Worm (Caenorhabditis elegans): ENCODE data around the gene Y57G11C.1142.

Y57G11C.1142 gene

DNA sequence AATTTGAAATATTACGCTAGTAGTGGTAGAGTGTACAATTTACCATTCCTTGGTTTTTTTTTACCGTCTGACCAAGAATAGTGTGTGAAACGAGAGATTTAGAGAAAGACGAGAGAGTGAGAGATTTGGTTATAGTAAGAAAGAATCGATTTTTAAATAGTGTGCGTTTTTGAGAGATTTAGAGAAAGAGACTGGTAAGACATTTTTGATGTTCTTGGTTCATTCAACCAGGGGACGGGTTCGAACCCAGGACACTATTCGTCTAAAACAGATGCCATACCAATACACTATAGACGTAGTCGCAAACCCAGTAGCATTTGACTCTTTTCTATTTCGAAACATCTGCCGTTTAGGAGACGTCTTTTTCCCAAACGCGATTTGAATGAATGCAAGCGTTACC lies 35.7 kb downstream of the Y57G11C.1142 start (continued):
- TF ChIP-seq atf-7 (tag; optimal IDR thresholded peaks at IDR 0.05) (no peak), Y56A3A.18 (GFP tag; IDR thresholded peaks at IDR 0.05) (no peak; the same call in 1 of the 2 replicates), unc-62 (GFP tag; optimal IDR thresholded peaks at IDR 0.05) (no peak), F57C9.4 (tag; optimal IDR thresholded peaks at IDR 0.05) (no peak), die-1 (tag; optimal IDR thresholded peaks at IDR 0.05) (peak; percentile 79), snpc-3.4 (tag; optimal IDR thresholded peaks at IDR 0.05) (peak; percentile 34), F23B12.7 (tag; optimal IDR thresholded peaks at IDR 0.05; ENCODE audit: insufficient read depth) (no peak), sdz-38 (tag; optimal IDR thresholded peaks at IDR 0.05) (no peak), cebp-2 (GFP tag; IDR thresholded peaks at IDR 0.05) (no peak), pha-4 (tag; optimal IDR thresholded peaks at IDR 0.05) (no peak), unc-130 (GFP tag; optimal IDR thresholded peaks at IDR 0.05) (no peak), ama-1 (optimal IDR thresholded peaks at IDR 0.05) (no peak), ama-1 (GFP tag; optimal IDR thresholded peaks at IDR 0.05) (peak in 1 of 2 experiments; percentile 47), attf-6 (GFP tag; IDR thresholded peaks at IDR 0.05) (peak; percentile 98), B0336.3 (GFP tag; IDR thresholded peaks at IDR 0.05) (no peak; the same call in 1 of the 2 replicates), him-1 (tag; optimal IDR thresholded peaks at IDR 0.05) (no peak), snpc-1.1 (tag; optimal IDR thresholded peaks at IDR 0.05; ENCODE audit: insufficient read depth) (peak; percentile 53), T26A5.8 (tag; optimal IDR thresholded peaks at IDR 0.05) (no peak), ceh-79 (tag; optimal IDR thresholded peaks at IDR 0.05) (no peak), ZK185.1 (tag; optimal IDR thresholded peaks at IDR 0.05; ENCODE audit: poor library complexity, severe bottlenecking) (peak; percentile 94), hlh-12 (tag; optimal IDR thresholded peaks at IDR 0.05) (peak; percentile 38), attf-3 (GFP tag; conservative IDR thresholded peaks at IDR 0.05) (no peak; the same call in 1 of the 2 replicates), hlh-26 (GFP tag; conservative IDR thresholded peaks at IDR 0.05) (no peak), Y53G8AR.9 (GFP tag; conservative IDR thresholded peaks at IDR 0.05) (no peak; the same call in 1 of the 2 replicates), Y95B8A.8 (GFP tag; IDR thresholded peaks at IDR 0.05) (0 out of 2 replicates have a peak, but pooled peaks have one; percentile 18), F57A8.1 (GFP tag; optimal IDR thresholded peaks at IDR 0.05) (no peak), sptf-2 (GFP tag; optimal IDR thresholded peaks at IDR 0.05) (no peak), cebp-1 (GFP tag; IDR thresholded peaks at IDR 0.05) (no peak), cebp-1 (tag; optimal IDR thresholded peaks at IDR 0.05) (peak; percentile 78), ccch-3 (GFP tag; optimal IDR thresholded peaks at IDR 0.05) (peak; percentile 20), B0019.2 (GFP tag; conservative IDR thresholded peaks at IDR 0.05) (no peak), hrde-1 (tag; optimal IDR thresholded peaks at IDR 0.05; ENCODE audit: borderline replicate concordance) (peak; percentile 60), K11D2.4 (GFP tag; IDR thresholded peaks at IDR 0.05) (peak; percentile 75; the same call in 1 of the 2 replicates), ceh-40 (GFP tag; IDR thresholded peaks at IDR 0.05) (no peak), ceh-58 (GFP tag; IDR thresholded peaks at IDR 0.05) (no peak), ztf-26 (tag; optimal IDR thresholded peaks at IDR 0.05) (peak; percentile 81), dpff-1 (tag; optimal IDR thresholded peaks at IDR 0.05) (peak; percentile 60), lag-1 (GFP tag; IDR thresholded peaks at IDR 0.05) (no peak), F33H1.4 (GFP tag; IDR thresholded peaks at IDR 0.05) (peak; percentile 50), akir-1 (GFP tag; optimal IDR thresholded peaks at IDR 0.05) (no peak), madf-10 (tag; optimal IDR thresholded peaks at IDR 0.05) (peak; percentile 75), ztf-18 (tag; optimal IDR thresholded peaks at IDR 0.05) (peak; percentile 81), D2030.7 (GFP tag; IDR thresholded peaks at IDR 0.05) (peak; percentile 72), C17E4.6 (GFP tag; IDR thresholded peaks at IDR 0.05) (peak; percentile 83; the same call in 1 of the 2 replicates), ceh-100 (GFP tag; IDR thresholded peaks at IDR 0.05) (0 out of 2 replicates have a peak, but pooled peaks have one; percentile 32), lin-26 (GFP tag; IDR thresholded peaks at IDR 0.05) (no peak), pbrm-1 (GFP tag; IDR thresholded peaks at IDR 0.05) (peak; percentile 80), mxl-1 (tag; optimal IDR thresholded peaks at IDR 0.05) (no peak), nfya-1 (tag; optimal IDR thresholded peaks at IDR 0.05; ENCODE audit: borderline replicate concordance, insufficient read depth) (no peak)
